Worm (Caenorhabditis elegans) whole organism, mixed stage, embryonic: Measurements from ENCODE around the gene T10D4.11.

ENCODE experiments used
- blmp-1 ChIP-seq: fragments of 150-350 bp; optimal IDR thresholded peaks from 2 replicates; lab custom pipeline; 2014; ENCODE audit warnings: missing biosample characterization, missing genetic modification characterization
- drap-1 ChIP-seq: fragments of 200-800 bp; sonication (Bioruptor generic); optimal IDR thresholded peaks from 3 replicates; lab custom pipeline; 2018; ENCODE audit warnings: mild to moderate bottlenecking, missing genetic modification characterization, missing compliant biosample characterization
- lin-13 ChIP-seq: fragments of 150-350 bp; optimal IDR thresholded peaks from 2 replicates; lab custom pipeline; 2014; ENCODE audit warnings: missing biosample characterization, missing genetic modification characterization
- lsy-2 ChIP-seq: fragments of 150-350 bp; optimal IDR thresholded peaks from 2 replicates; lab custom pipeline; 2014; ENCODE audit warnings: missing biosample characterization, missing genetic modification characterization
- mep-1 ChIP-seq: fragments of 150-350 bp; optimal IDR thresholded peaks from 2 replicates; lab custom pipeline; 2017; ENCODE audit warnings: missing biosample characterization, missing genetic modification reagents, missing genetic modification characterization, inconsistent platforms
- nhr-237 ChIP-seq: fragments of 150-350 bp; optimal IDR thresholded peaks from 2 replicates; lab custom pipeline; 2014; ENCODE audit warnings: missing biosample characterization, missing genetic modification characterization
- nhr-28 ChIP-seq: fragments of 150-350 bp; optimal IDR thresholded peaks from 2 replicates; lab custom pipeline; 2014; ENCODE audit warnings: missing biosample characterization, missing genetic modification characterization
- nhr-76 ChIP-seq: sonication (generic microtip); optimal IDR thresholded peaks from 2 replicates; lab custom pipeline; 2017; ENCODE audit warnings: missing biosample characterization, missing genetic modification characterization
- pha-4 ChIP-seq: fragments of 150-350 bp; optimal IDR thresholded peaks from 2 replicates; lab custom pipeline; 2018; ENCODE audit warnings: missing biosample characterization, missing genetic modification reagents, missing genetic modification characterization
- snpc-4 ChIP-seq: fragments of 150-350 bp; optimal IDR thresholded peaks from 2 replicates; lab custom pipeline; 2014; ENCODE audit warnings: missing biosample characterization, missing genetic modification characterization
- unc-39 ChIP-seq: fragments of 150-350 bp; optimal IDR thresholded peaks from 2 replicates; lab custom pipeline; 2014; ENCODE audit warnings: missing biosample characterization, missing genetic modification characterization
- unc-62 ChIP-seq: fragments of 150-350 bp; optimal IDR thresholded peaks from 2 replicates; lab custom pipeline; 2014; ENCODE audit warnings: missing biosample characterization, missing genetic modification reagents, missing genetic modification characterization
- ztf-11 ChIP-seq: fragments of 150-350 bp; optimal IDR thresholded peaks from 2 replicates; lab custom pipeline; 2014; ENCODE audit warnings: missing biosample characterization, missing genetic modification characterization

DNA sequence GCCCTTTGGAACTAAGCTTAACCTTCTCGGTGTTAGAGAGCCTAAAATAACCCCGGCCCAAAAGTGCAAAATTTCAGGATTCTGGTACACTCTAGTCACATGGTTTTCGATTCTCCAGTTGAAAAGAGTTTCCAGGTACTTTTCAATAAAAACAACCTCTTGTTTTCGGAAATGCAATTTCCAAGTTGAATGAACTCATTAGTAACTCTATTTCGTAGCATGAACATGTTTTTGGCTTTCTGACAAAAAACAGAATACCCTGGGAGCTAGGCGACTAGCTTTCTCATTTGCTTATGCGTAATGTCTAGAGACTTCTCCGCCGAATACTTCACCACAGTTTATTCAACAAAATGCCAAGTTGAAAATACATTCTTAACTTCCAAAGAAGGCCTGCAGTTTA is 26.2 kb downstream of the T10D4.11 start, which contains the start of gene srh-71:
- TF ChIP-seq unc-39 (tag; lab: Kevin White, UChicago) = no peak
- TF ChIP-seq nhr-28 (tag; lab: Kevin White, UChicago) = no peak
- TF ChIP-seq ztf-11 = no peak
- no peak for TF ChIP-seq pha-4 (tag; lab: Kevin White, UChicago)
- TF ChIP-seq lsy-2 (tag; lab: Kevin White, UChicago) = no peak
- TF ChIP-seq nhr-76 (tag; lab: Kevin White, UChicago) = no peak
- no peak for TF ChIP-seq nhr-237 (tag; lab: Kevin White, UChicago)
- TF ChIP-seq unc-62 = no peak
- no peak for TF ChIP-seq drap-1 (GFP tag; lab: Kevin White, UChicago)
- TF ChIP-seq lin-13 (tag; lab: Kevin White, UChicago) = no peak
- TF ChIP-seq mep-1 (tag; lab: Kevin White, UChicago) = no peak
- no peak for TF ChIP-seq snpc-4 (tag; lab: Kevin White, UChicago)
- no peak for TF ChIP-seq blmp-1 (tag; lab: Kevin White, UChicago)
